Worm (Caenorhabditis elegans) whole organism, late embryonic: ENCODE results near the gene F58F12.1.

Experiments used
- ceh-2 ChIP-seq: sonication (generic microtip); optimal IDR thresholded peaks from 2 replicates; lab custom pipeline; 2016; ENCODE audit warnings: missing genotype, missing genetic modification characterization, missing compliant biosample characterization
- rnt-1 ChIP-seq: sonication (generic microtip); optimal IDR thresholded peaks from 2 replicates; lab custom pipeline; 2016; ENCODE audit warnings: missing genetic modification characterization, missing compliant biosample characterization
- unc-3 ChIP-seq, 2 experiments: fragments of 200-800 bp in 1 of 2; sonication (Bioruptor generic) in 1 of 2; sonication (generic microtip) in 1 of 2; conservative IDR thresholded peaks in 1 of 2; optimal IDR thresholded peaks in 1 of 2; 2 replicates each; pipeline versions ENCODE4 v1.3.6 to Lab custom; 2016 to 2022; ENCODE audit warnings: missing compliant biosample characterization in 2 of 2, missing genetic modification characterization in 2 of 2, missing genetic modification reagents in 1 of 2
- unc-42 ChIP-seq: sonication (generic microtip); optimal IDR thresholded peaks from 2 replicates; lab custom pipeline; 2016; ENCODE audit warnings: missing genotype, missing genetic modification characterization, missing compliant biosample characterization
- ztf-16 ChIP-seq: sonication (generic microtip); optimal IDR thresholded peaks from 2 replicates; lab custom pipeline; 2017; ENCODE audit warnings: missing genetic modification characterization, missing compliant biosample characterization

DNA sequence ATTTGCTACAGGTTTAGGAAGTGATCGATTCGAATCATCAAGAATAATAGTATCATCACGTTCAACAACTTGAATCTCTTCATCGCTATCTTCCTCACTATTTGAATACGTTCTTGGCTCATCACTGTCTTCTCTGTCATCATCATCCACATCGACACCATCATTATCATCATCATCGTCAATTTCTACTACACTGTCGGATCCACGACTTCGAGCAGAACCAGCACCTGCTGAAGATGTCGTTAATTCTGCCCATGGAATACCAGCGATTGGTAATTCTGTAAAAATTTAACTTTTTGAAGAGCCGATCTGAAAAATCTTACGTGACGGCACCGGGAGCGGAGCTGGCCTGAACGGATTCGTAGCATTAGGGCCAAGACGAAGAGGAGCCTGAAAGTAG is 33.5 kb upstream of the F58F12.1 start:
- TF ChIP-seq ztf-16 (no peak), unc-3 (GFP tag; conservative IDR thresholded peaks at IDR 0.05; lab: Robert Waterston, UW) (no peak), unc-3 (tag; optimal IDR thresholded peaks at IDR 0.05; lab: Kevin White, UChicago) (no peak), unc-42 (tag; lab: Kevin White, UChicago) (no peak), rnt-1 (tag; lab: Kevin White, UChicago) (no peak), ceh-2 (no peak)
